Worm (Caenorhabditis elegans) whole organism, young adult: ENCODE data around the gene ZK550.2.

ENCODE experiments used
- B0035.1 ChIP-seq: sonication (generic microtip); optimal IDR thresholded peaks from 2 replicates; lab custom pipeline; 2016; ENCODE audit warnings: missing genetic modification characterization, mild to moderate bottlenecking, missing compliant biosample characterization, missing genotype, missing genetic modification reagents
- B0336.3 ChIP-seq: fragments of 200-800 bp; sonication (Bioruptor generic); IDR thresholded peaks from 2 replicates; pipeline ENCODE4 v1.3.6; 2022; ENCODE audit warnings: missing genetic modification characterization, missing compliant biosample characterization
- D2030.7 ChIP-seq: fragments of 200-800 bp; sonication (Bioruptor generic); IDR thresholded peaks from 2 replicates; pipeline ENCODE4 v1.3.6; 2022; ENCODE audit warnings: missing genetic modification reagents, missing genetic modification characterization, missing compliant biosample characterization
- F10E7.11 ChIP-seq: sonication (generic microtip); optimal IDR thresholded peaks from 2 replicates; lab custom pipeline; 2017; ENCODE audit warnings: mild to moderate bottlenecking, missing genetic modification characterization, moderate library complexity, missing compliant biosample characterization
- F33H1.4 ChIP-seq: fragments of 200-800 bp; sonication (Bioruptor generic); IDR thresholded peaks from 2 replicates; pipeline ENCODE4 v1.3.6; 2022; ENCODE audit warnings: missing genetic modification reagents, missing genetic modification characterization, missing compliant biosample characterization
- F39B2.1 ChIP-seq: fragments of 200-800 bp; sonication (Bioruptor generic); IDR thresholded peaks from 2 replicates; pipeline ENCODE4 v1.3.6; 2022; ENCODE audit warnings: missing genetic modification reagents, missing genetic modification characterization, missing compliant biosample characterization
- F49E8.2 ChIP-seq: sonication (generic microtip); optimal IDR thresholded peaks from 3 replicates; lab custom pipeline; 2017; ENCODE audit warnings: missing genetic modification characterization, mild to moderate bottlenecking, missing compliant biosample characterization, antibody characterized with exemption, moderate library complexity; ENCODE audit not compliant: insufficient read depth
- F52B5.7 ChIP-seq: sonication (generic microtip); optimal IDR thresholded peaks from 2 replicates; lab custom pipeline; 2016; ENCODE audit warnings: mild to moderate bottlenecking, missing genetic modification characterization, missing compliant biosample characterization
- K11D2.4 ChIP-seq: fragments of 200-800 bp; sonication (Bioruptor generic); IDR thresholded peaks from 2 replicates; pipeline ENCODE4 v1.3.6; 2022; ENCODE audit warnings: missing genetic modification reagents, missing genetic modification characterization, missing compliant biosample characterization
- K12H6.12 ChIP-seq: fragments of 200-800 bp; sonication (Bioruptor generic); optimal IDR thresholded peaks from 2 replicates; lab custom pipeline; 2018; ENCODE audit warnings: mild to moderate bottlenecking, missing genetic modification characterization, missing compliant biosample characterization
- T26A5.8 ChIP-seq: sonication (generic microtip); optimal IDR thresholded peaks from 2 replicates; lab custom pipeline; 2016; ENCODE audit warnings: missing genetic modification characterization, missing compliant biosample characterization
- Y53G8AR.9 ChIP-seq: fragments of 200-800 bp; sonication (Bioruptor generic); conservative IDR thresholded peaks from 2 replicates; pipeline ENCODE4 v1.3.6; 2022; ENCODE audit warnings: missing genetic modification reagents, missing genetic modification characterization, missing compliant biosample characterization
- Y56A3A.18 ChIP-seq: fragments of 200-800 bp; sonication (Bioruptor generic); IDR thresholded peaks from 2 replicates; pipeline ENCODE4 v1.3.6; 2022; ENCODE audit warnings: missing genetic modification reagents, missing genetic modification characterization, missing compliant biosample characterization
- Y67H2A.10 ChIP-seq: fragments of 200-800 bp; sonication (Bioruptor generic); conservative IDR thresholded peaks from 2 replicates; pipeline ENCODE4 v1.3.6; 2022; ENCODE audit warnings: missing genetic modification reagents, missing genetic modification characterization, missing compliant biosample characterization
- Y95B8A.8 ChIP-seq: fragments of 200-800 bp; sonication (Bioruptor generic); IDR thresholded peaks from 2 replicates; pipeline ENCODE4 v1.3.6; 2022; ENCODE audit warnings: missing genetic modification reagents, missing genetic modification characterization, missing compliant biosample characterization
- akir-1 ChIP-seq: fragments of 200-800 bp; sonication (Bioruptor generic); optimal IDR thresholded peaks from 2 replicates; lab custom pipeline; 2018; ENCODE audit warnings: mild to moderate bottlenecking, missing genetic modification characterization, moderate library complexity, missing compliant biosample characterization
- aptf-3 ChIP-seq: fragments of 200-800 bp; sonication (Bioruptor generic); IDR thresholded peaks from 2 replicates; pipeline ENCODE4 v1.3.6; 2022; ENCODE audit warnings: missing genetic modification characterization, missing compliant biosample characterization
- atf-7 ChIP-seq: sonication (generic microtip); optimal IDR thresholded peaks from 2 replicates; lab custom pipeline; 2017; ENCODE audit warnings: mild to moderate bottlenecking, missing genetic modification characterization, missing compliant biosample characterization
- attf-3 ChIP-seq: fragments of 200-800 bp; sonication (Bioruptor generic); conservative IDR thresholded peaks from 2 replicates; pipeline ENCODE4 v1.3.6; 2022; ENCODE audit warnings: missing genetic modification reagents, missing genetic modification characterization, missing compliant biosample characterization
- cebp-1 ChIP-seq, 2 experiments: fragments of 200-800 bp in 1 of 2; sonication (Bioruptor generic) in 1 of 2; sonication (generic microtip) in 1 of 2; IDR thresholded peaks in 1 of 2; optimal IDR thresholded peaks in 1 of 2; 2 replicates each; pipeline versions ENCODE4 v1.3.6 to Lab custom; 2017 to 2022; ENCODE audit warnings: missing compliant biosample characterization in 2 of 2, missing genetic modification characterization in 2 of 2, mild to moderate bottlenecking in 1 of 2, missing genetic modification reagents in 1 of 2, moderate library complexity in 1 of 2
- dpff-1 ChIP-seq: sonication (generic microtip); optimal IDR thresholded peaks from 2 replicates; lab custom pipeline; 2017; ENCODE audit warnings: mild to moderate bottlenecking, missing genetic modification characterization, missing compliant biosample characterization
- efl-1 ChIP-seq: fragments of 150-350 bp; optimal IDR thresholded peaks from 2 replicates; lab custom pipeline; 2014; ENCODE audit warnings: missing biosample characterization, missing genetic modification reagents, missing genetic modification characterization
- egl-44 ChIP-seq: fragments of 200-800 bp; sonication (Bioruptor generic); IDR thresholded peaks from 2 replicates; pipeline ENCODE4 v1.3.6; 2022; ENCODE audit warnings: missing genetic modification reagents, missing genetic modification characterization, missing compliant biosample characterization
- egrh-3 ChIP-seq: fragments of 200-800 bp; sonication (Bioruptor generic); IDR thresholded peaks from 2 replicates; pipeline ENCODE4 v1.3.6; 2022; ENCODE audit warnings: missing genetic modification reagents, missing genetic modification characterization, missing compliant biosample characterization
- ekl-4 ChIP-seq: fragments of 200-800 bp; sonication (Bioruptor generic); IDR thresholded peaks from 2 replicates; pipeline ENCODE4 v1.3.6; 2022; ENCODE audit warnings: missing genetic modification reagents, missing genetic modification characterization, missing compliant biosample characterization
- him-1 ChIP-seq: sonication (generic microtip); optimal IDR thresholded peaks from 2 replicates; lab custom pipeline; 2016; ENCODE audit warnings: missing genotype, missing genetic modification reagents, missing genetic modification characterization, missing compliant biosample characterization
- lag-1 ChIP-seq: fragments of 200-800 bp; sonication (Bioruptor generic); IDR thresholded peaks from 2 replicates; pipeline ENCODE4 v1.3.6; 2022; ENCODE audit warnings: missing genetic modification reagents, missing genetic modification characterization, missing compliant biosample characterization
- let-607 ChIP-seq, 2 experiments: fragments of 200-800 bp in 1 of 2; sonication (Bioruptor generic) in 1 of 2; sonication (generic microtip) in 1 of 2; optimal IDR thresholded peaks; 2 replicates each; lab custom pipeline; 2016 to 2018; ENCODE audit warnings: mild to moderate bottlenecking in 2 of 2, missing compliant biosample characterization in 2 of 2, missing genetic modification characterization in 2 of 2, moderate library complexity in 2 of 2, missing genotype in 1 of 2
- lin-26 ChIP-seq: fragments of 200-800 bp; sonication (Bioruptor generic); IDR thresholded peaks from 2 replicates; pipeline ENCODE4 v1.3.6; 2022; ENCODE audit warnings: missing genetic modification reagents, missing genetic modification characterization, missing compliant biosample characterization
- madf-3 ChIP-seq: fragments of 200-800 bp; sonication (Bioruptor generic); IDR thresholded peaks from 2 replicates; pipeline ENCODE4 v1.3.6; 2022; ENCODE audit warnings: missing genetic modification reagents, missing genetic modification characterization, missing compliant biosample characterization
- madf-6 ChIP-seq: fragments of 200-800 bp; sonication (Bioruptor generic); IDR thresholded peaks from 2 replicates; pipeline ENCODE4 v1.3.6; 2022; ENCODE audit warnings: missing genetic modification reagents, missing genetic modification characterization, missing compliant biosample characterization
- mcd-1 ChIP-seq: fragments of 200-800 bp; sonication (Bioruptor generic); IDR thresholded peaks from 2 replicates; pipeline ENCODE4 v1.3.6; 2022; ENCODE audit warnings: missing genetic modification reagents, missing genetic modification characterization, missing compliant biosample characterization
- nhr-80 ChIP-seq: sonication (generic microtip); optimal IDR thresholded peaks from 2 replicates; lab custom pipeline; 2016; ENCODE audit warnings: missing genetic modification characterization, missing compliant biosample characterization
- pbrm-1 ChIP-seq: fragments of 200-800 bp; sonication (Bioruptor generic); IDR thresholded peaks from 2 replicates; pipeline ENCODE4 v1.3.6; 2022; ENCODE audit warnings: missing genetic modification reagents, missing genetic modification characterization, missing compliant biosample characterization
- rcor-1 ChIP-seq: fragments of 200-800 bp; sonication (Bioruptor generic); IDR thresholded peaks from 2 replicates; pipeline ENCODE4 v1.3.6; 2022; ENCODE audit warnings: missing genetic modification reagents, missing genetic modification characterization, missing compliant biosample characterization
- rec-8 ChIP-seq, 2 experiments: sonication (generic microtip); optimal IDR thresholded peaks; 2 replicates each; lab custom pipeline; 2016; ENCODE audit warnings: mild to moderate bottlenecking in 2 of 2, missing genetic modification characterization in 2 of 2, missing genetic modification reagents in 2 of 2, missing genotype in 2 of 2, missing biosample characterization in 1 of 2, missing compliant biosample characterization in 1 of 2, moderate library complexity in 1 of 2
- repo-1 ChIP-seq: sonication (generic microtip); optimal IDR thresholded peaks from 2 replicates; lab custom pipeline; 2017; ENCODE audit warnings: mild to moderate bottlenecking, missing genetic modification characterization, missing compliant biosample characterization
- snpc-1.1 ChIP-seq: sonication (generic microtip); optimal IDR thresholded peaks from 2 replicates; lab custom pipeline; 2017; ENCODE audit warnings: missing genetic modification characterization, mild to moderate bottlenecking, missing compliant biosample characterization, antibody characterized with exemption, moderate library complexity, missing genotype, missing genetic modification reagents; ENCODE audit not compliant: insufficient read depth
- snpc-1.3 ChIP-seq: sonication (generic microtip); optimal IDR thresholded peaks from 2 replicates; lab custom pipeline; 2017; ENCODE audit warnings: missing genetic modification characterization, mild to moderate bottlenecking, missing compliant biosample characterization, antibody characterized with exemption, moderate library complexity, missing genotype, missing genetic modification reagents; ENCODE audit not compliant: insufficient read depth
- snpc-4 ChIP-seq, 5 experiments: fragments of 150-350 bp in 1 of 5; sonication (generic microtip) in 4 of 5; optimal IDR thresholded peaks; 2 replicates each; lab custom pipeline; 2014 to 2018; ENCODE audit warnings: missing genetic modification characterization in 5 of 5, missing biosample characterization in 3 of 5, antibody characterized with exemption in 2 of 5, mild to moderate bottlenecking in 2 of 5, missing compliant biosample characterization in 2 of 5, missing genotype in 2 of 5, moderate library complexity in 2 of 5, missing genetic modification reagents in 1 of 5
- ztf-22 ChIP-seq: fragments of 200-800 bp; sonication (Bioruptor generic); optimal IDR thresholded peaks from 2 replicates; lab custom pipeline; 2018; ENCODE audit warnings: mild to moderate bottlenecking, missing genetic modification characterization, moderate library complexity, missing compliant biosample characterization
- ztf-26 ChIP-seq: sonication (generic microtip); optimal IDR thresholded peaks from 2 replicates; lab custom pipeline; 2017; ENCODE audit warnings: missing genetic modification characterization, missing compliant biosample characterization
- ztf-6 ChIP-seq: fragments of 200-800 bp; sonication (Bioruptor generic); IDR thresholded peaks from 2 replicates; pipeline ENCODE4 v1.3.6; 2022; ENCODE audit warnings: missing genetic modification reagents, missing genetic modification characterization, missing compliant biosample characterization

ZK550.2 gene

ce11 chrIV:17247184-17247583, 1.8 kb downstream of the ZK550.2 start:
- TF ChIP-seq ztf-26 = no peak
- no peak for TF ChIP-seq ztf-22
- no peak for TF ChIP-seq nhr-80
- TF ChIP-seq akir-1 = no peak

DNA sequence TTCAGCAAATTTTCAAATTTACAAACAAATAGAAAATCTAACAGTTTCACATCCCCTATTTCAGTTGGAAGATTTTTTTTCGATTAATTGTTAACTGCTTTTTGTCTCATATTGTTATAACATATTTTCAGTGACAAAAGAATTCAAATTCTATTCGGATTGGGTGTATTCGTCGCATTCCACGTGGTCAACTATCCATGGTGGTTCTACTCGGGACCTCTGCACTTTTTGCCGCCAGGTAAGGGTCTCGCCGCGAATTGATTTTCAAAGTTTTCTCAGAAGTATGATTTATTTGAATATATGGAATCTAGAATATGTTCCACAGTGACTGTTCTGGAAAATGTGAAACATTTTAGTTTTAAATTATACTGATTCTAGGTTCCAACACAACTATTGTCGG, 3.2 kb downstream of the ZK550.2 start:
- TF ChIP-seq snpc-1.1 (tag; lab: Kevin White, UChicago) = no peak
- TF ChIP-seq F52B5.7 (tag; lab: Kevin White, UChicago) = no peak
- no peak for TF ChIP-seq B0336.3
- no peak for TF ChIP-seq ztf-22
- TF ChIP-seq ekl-4 = no peak
- no peak for TF ChIP-seq dpff-1

ce11 chrIV:17249691-17250181, 4.4 kb downstream of the ZK550.2 start, which contains the start of gene eelo-2:
Gene eelo-2 (plus strand): TSS chrIV:17250131.
- no peak for TF ChIP-seq T26A5.8 (tag; lab: Kevin White, UChicago)
- TF ChIP-seq snpc-1.1 (tag; lab: Kevin White, UChicago) = peak; percentile 46
- TF ChIP-seq snpc-4 (GFP tag; optimal IDR thresholded peaks at IDR 0.05; lab: Kevin White, UChicago) = peak; percentile 94
- TF ChIP-seq snpc-4 (tag; optimal IDR thresholded peaks at IDR 0.05; lab: Kevin White, UChicago) = peak; percentile 90 to 97 (median 97)
- peak; percentile 86 for TF ChIP-seq F49E8.2 (tag; lab: Kevin White, UChicago)
- TF ChIP-seq him-1 (tag; lab: Kevin White, UChicago) = peak; percentile 73
- TF ChIP-seq F39B2.1 (GFP tag; lab: Robert Waterston, UW) = peak; percentile 86
- peak; percentile 96 for TF ChIP-seq ztf-26
- peak; percentile 76 for TF ChIP-seq cebp-1 (GFP tag; IDR thresholded peaks at IDR 0.05; lab: Robert Waterston, UW)
- peak; percentile 95 for TF ChIP-seq cebp-1 (tag; optimal IDR thresholded peaks at IDR 0.05; lab: Kevin White, UChicago)
- TF ChIP-seq D2030.7 (GFP tag; lab: Robert Waterston, UW) = peak; percentile 97
- TF ChIP-seq attf-3 (GFP tag; lab: Robert Waterston, UW) = peak; percentile 63
- peak; percentile 62 for TF ChIP-seq egrh-3
- TF ChIP-seq K11D2.4 (GFP tag; lab: Robert Waterston, UW) = peak; percentile 96
- TF ChIP-seq madf-6 = no peak; the same call in none of the 2 replicates
- peak; percentile 98 for TF ChIP-seq madf-3 (GFP tag; lab: Robert Waterston, UW)
- TF ChIP-seq Y53G8AR.9 (GFP tag; lab: Robert Waterston, UW) = peak; percentile 99
- peak; percentile 100 for TF ChIP-seq mcd-1 (GFP tag; lab: Robert Waterston, UW)
- TF ChIP-seq Y67H2A.10 = 0 out of 2 replicates have a peak, but pooled peaks have one; percentile 48
- TF ChIP-seq rcor-1 (GFP tag; lab: Robert Waterston, UW) = peak; percentile 98
- peak; percentile 95 for TF ChIP-seq efl-1 (GFP tag; lab: Kevin White, UChicago)
- TF ChIP-seq B0035.1 (tag; lab: Kevin White, UChicago) = peak; percentile 69
- peak; percentile 93 for TF ChIP-seq snpc-1.3 (tag; lab: Kevin White, UChicago)
- no peak for TF ChIP-seq aptf-3 (GFP tag; lab: Robert Waterston, UW)
- peak; percentile 93 for TF ChIP-seq K12H6.12
- TF ChIP-seq pbrm-1 = peak; percentile 99
- peak; percentile 96 for TF ChIP-seq Y56A3A.18
- peak; percentile 87 for TF ChIP-seq ztf-6 (GFP tag; lab: Robert Waterston, UW)
- peak; percentile 95 for TF ChIP-seq Y95B8A.8 (GFP tag; lab: Robert Waterston, UW)
- peak; percentile 81; the same call in 1 of the 2 replicates for TF ChIP-seq lag-1
- peak; percentile 77 for TF ChIP-seq lin-26 (GFP tag; lab: Robert Waterston, UW)
- TF ChIP-seq F10E7.11 = peak; percentile 12
- TF ChIP-seq atf-7 (tag; lab: Kevin White, UChicago) = peak; percentile 93
- TF ChIP-seq let-607 (tag; optimal IDR thresholded peaks at IDR 0.05; lab: Kevin White, UChicago) = peak; percentile 81 to 89
- peak in 1 of 2 experiments; percentile 22 for TF ChIP-seq rec-8 (tag; optimal IDR thresholded peaks at IDR 0.05; lab: Kevin White, UChicago)
- peak; percentile 88 for TF ChIP-seq egl-44 (GFP tag; lab: Robert Waterston, UW)
- peak; percentile 80 for TF ChIP-seq F33H1.4 (GFP tag; lab: Robert Waterston, UW)
- peak; percentile 96 for TF ChIP-seq repo-1 (tag; lab: Kevin White, UChicago)
